Fruit fly (Drosophila melanogaster) whole organism, embryonic: ENCODE data around the gene CG18131.

Experiments used
- Atf6 ChIP-seq: fragments of 200-800 bp; sonication (Bioruptor generic); IDR thresholded peaks from 2 replicates; pipeline ENCODE4 v1.3.6; 2022; ENCODE audit warnings: missing biosample characterization, missing genetic modification characterization
- BEAF-32 ChIP-seq: fragments of 200-800 bp; sonication (Bioruptor generic); optimal IDR thresholded peaks from 3 replicates; lab custom pipeline; 2017; ENCODE audit warnings: missing biosample characterization, missing genetic modification characterization, mild to moderate bottlenecking, moderate library complexity, missing genetic modification reagents
- CG10209 ChIP-seq: fragments of 200-800 bp; sonication (Bioruptor generic); optimal IDR thresholded peaks from 3 replicates; lab custom pipeline; 2017; ENCODE audit warnings: missing biosample characterization, mild to moderate bottlenecking, missing genetic modification characterization, missing genetic modification reagents
- CG10267 ChIP-seq: fragments of 200-800 bp; sonication (Bioruptor generic); optimal IDR thresholded peaks from 2 replicates; lab custom pipeline; 2018; ENCODE audit warnings: missing biosample characterization, mild to moderate bottlenecking, missing genetic modification characterization, moderate library complexity
- CG12299 ChIP-seq: fragments of 200-800 bp; sonication (Bioruptor generic); optimal IDR thresholded peaks from 2 replicates; lab custom pipeline; 2018; ENCODE audit warnings: missing biosample characterization, mild to moderate bottlenecking, missing genetic modification characterization
- CG12659 ChIP-seq: fragments of 200-800 bp; sonication (Bioruptor generic); optimal IDR thresholded peaks from 3 replicates; lab custom pipeline; 2017; ENCODE audit warnings: mild to moderate bottlenecking, missing biosample characterization, missing genetic modification reagents, missing genetic modification characterization
- CG14014 ChIP-seq: fragments of 200-800 bp; sonication (Bioruptor generic); IDR thresholded peaks from 2 replicates; pipeline ENCODE4 v1.3.6; 2022; ENCODE audit warnings: missing biosample characterization, missing genetic modification characterization
- CG14050 ChIP-seq: fragments of 200-800 bp; sonication (Bioruptor generic); IDR thresholded peaks from 3 replicates; pipeline ENCODE4 v1.3.6; 2022; ENCODE audit warnings: missing biosample characterization, missing genetic modification characterization
- CG14710 ChIP-seq: fragments of 200-800 bp; sonication (Bioruptor generic); optimal IDR thresholded peaks from 3 replicates; lab custom pipeline; 2019; ENCODE audit warnings: missing biosample characterization, mild to moderate bottlenecking, missing genetic modification characterization, moderate library complexity
- CG15696 ChIP-seq: fragments of 200-800 bp; sonication (Bioruptor generic); optimal IDR thresholded peaks from 2 replicates; lab custom pipeline; 2019; ENCODE audit warnings: missing biosample characterization, mild to moderate bottlenecking, missing genetic modification characterization, moderate library complexity
- CG1647 ChIP-seq: fragments of 200-800 bp; sonication (Bioruptor generic); optimal IDR thresholded peaks from 3 replicates; lab custom pipeline; 2016; ENCODE audit warnings: missing biosample characterization, missing genetic modification characterization
- CG17328 ChIP-seq: fragments of 200-800 bp; sonication (Bioruptor generic); IDR thresholded peaks from 2 replicates; pipeline ENCODE4 v1.3.6; 2022; ENCODE audit warnings: missing biosample characterization, missing genetic modification characterization
- CG17385 ChIP-seq: fragments of 200-800 bp; sonication (Bioruptor generic); optimal IDR thresholded peaks from 3 replicates; lab custom pipeline; 2018; ENCODE audit warnings: missing biosample characterization, mild to moderate bottlenecking, missing genetic modification characterization
- CG18619 ChIP-seq: fragments of 200-800 bp; sonication (Bioruptor generic); optimal IDR thresholded peaks from 3 replicates; lab custom pipeline; 2017; ENCODE audit warnings: missing biosample characterization, mild to moderate bottlenecking, missing genetic modification characterization
- CG34376 ChIP-seq: fragments of 200-800 bp; sonication (Bioruptor generic); optimal IDR thresholded peaks from 2 replicates; lab custom pipeline; 2018; ENCODE audit warnings: missing biosample characterization, mild to moderate bottlenecking, missing genetic modification characterization
- CG4707 ChIP-seq: fragments of 200-800 bp; sonication (Bioruptor generic); optimal IDR thresholded peaks from 2 replicates; lab custom pipeline; 2018; ENCODE audit warnings: missing biosample characterization, mild to moderate bottlenecking, missing genetic modification characterization, moderate library complexity
- CG6689 ChIP-seq: fragments of 200-800 bp; sonication (Bioruptor generic); IDR thresholded peaks from 2 replicates; pipeline ENCODE4 v1.3.6; 2022; ENCODE audit warnings: missing biosample characterization, missing genetic modification characterization
- CG6765 ChIP-seq: fragments of 200-800 bp; sonication (Bioruptor generic); optimal IDR thresholded peaks from 3 replicates; lab custom pipeline; 2017; ENCODE audit warnings: missing biosample characterization, mild to moderate bottlenecking, missing genetic modification characterization
- CG6791 ChIP-seq: fragments of 200-800 bp; sonication (Bioruptor generic); IDR thresholded peaks from 3 replicates; pipeline ENCODE4 v1.3.6; 2022; ENCODE audit warnings: missing biosample characterization, missing genetic modification characterization; ENCODE audit not compliant: partially characterized antibody
- CG7839 ChIP-seq: fragments of 200-800 bp; sonication (Bioruptor generic); optimal IDR thresholded peaks from 3 replicates; lab custom pipeline; 2018; ENCODE audit warnings: missing biosample characterization, mild to moderate bottlenecking, missing genetic modification characterization, moderate library complexity
- CG7963 ChIP-seq: fragments of 200-800 bp; sonication (Bioruptor generic); IDR thresholded peaks from 3 replicates; pipeline ENCODE4 v1.3.6; 2022; ENCODE audit warnings: missing biosample characterization, missing genetic modification characterization; ENCODE audit not compliant: partially characterized antibody
- CG8281 ChIP-seq: fragments of 200-800 bp; sonication (Bioruptor generic); optimal IDR thresholded peaks from 2 replicates; lab custom pipeline; 2018; ENCODE audit warnings: missing biosample characterization, mild to moderate bottlenecking, missing genetic modification characterization, moderate library complexity
- CG9797 ChIP-seq: fragments of 200-800 bp; sonication (Bioruptor generic); optimal IDR thresholded peaks from 3 replicates; lab custom pipeline; 2018; ENCODE audit warnings: missing biosample characterization, mild to moderate bottlenecking, missing genetic modification characterization
- Dbx ChIP-seq: fragments of 200-800 bp; sonication (Bioruptor generic); IDR thresholded peaks from 3 replicates; pipeline ENCODE4 v1.3.6; 2022; ENCODE audit warnings: missing biosample characterization, missing genetic modification characterization
- Gsc ChIP-seq: fragments of 200-800 bp; sonication (Bioruptor generic); IDR thresholded peaks from 2 replicates; pipeline ENCODE4 v1.3.6; 2022; ENCODE audit warnings: missing biosample characterization, missing genetic modification characterization
- HLH54F ChIP-seq: fragments of 200-800 bp; sonication (Bioruptor generic); optimal IDR thresholded peaks from 3 replicates; lab custom pipeline; 2016; ENCODE audit warnings: missing biosample characterization, missing genetic modification characterization
- Hr39 ChIP-seq: fragments of >200 bp; optimal IDR thresholded peaks from 2 replicates; lab custom pipeline; 2017
- Max ChIP-seq: fragments of 200-800 bp; sonication (Bioruptor generic); optimal IDR thresholded peaks from 2 replicates; lab custom pipeline; 2016; ENCODE audit warnings: missing biosample characterization, mild to moderate bottlenecking, missing genetic modification characterization
- NFAT ChIP-seq: fragments of 200-800 bp; sonication (Bioruptor generic); IDR thresholded peaks from 2 replicates; pipeline ENCODE4 v1.3.6; 2022; ENCODE audit warnings: missing biosample characterization, missing genetic modification characterization
- Neu2 ChIP-seq: fragments of 200-800 bp; sonication (Bioruptor generic); optimal IDR thresholded peaks from 3 replicates; lab custom pipeline; 2016; ENCODE audit warnings: missing biosample characterization, missing genetic modification characterization, borderline replicate concordance
- Oaz ChIP-seq: fragments of 200-800 bp; sonication (Bioruptor generic); IDR thresholded peaks from 2 replicates; pipeline ENCODE4 v1.3.6; 2022; ENCODE audit warnings: missing biosample characterization, missing genetic modification characterization
- Oli ChIP-seq: fragments of 200-800 bp; sonication (Bioruptor generic); optimal IDR thresholded peaks from 2 replicates; lab custom pipeline; 2018; ENCODE audit warnings: missing biosample characterization, mild to moderate bottlenecking, missing genetic modification characterization, moderate library complexity
- Rx ChIP-seq: fragments of 200-800 bp; sonication (Bioruptor generic); IDR thresholded peaks from 2 replicates; pipeline ENCODE4 v1.3.6; 2022; ENCODE audit warnings: missing biosample characterization, missing genetic modification characterization
- Stat92E ChIP-seq, 3 experiments: fragments of >200 bp in 2 of 3; fragments of 200-800 bp in 1 of 3; sonication (Bioruptor generic) in 1 of 3; optimal IDR thresholded peaks; 2 replicates each; lab custom pipeline; 2017 to 2019; ENCODE audit warnings: missing biosample characterization in 3 of 3, missing genetic modification characterization in 3 of 3, mild to moderate bottlenecking in 1 of 3, moderate library complexity in 1 of 3
- Xbp1 ChIP-seq: fragments of 200-800 bp; sonication (Bioruptor generic); optimal IDR thresholded peaks from 3 replicates; lab custom pipeline; 2016; ENCODE audit warnings: missing biosample characterization, mild to moderate bottlenecking, missing genetic modification characterization
- chif ChIP-seq, 2 experiments: fragments of 200-800 bp; sonication (Bioruptor generic); optimal IDR thresholded peaks; 3 replicates each; lab custom pipeline; 2016; ENCODE audit warnings: missing biosample characterization in 2 of 2, missing genetic modification characterization in 2 of 2
- fd3F ChIP-seq: fragments of 200-800 bp; sonication (Bioruptor generic); optimal IDR thresholded peaks from 2 replicates; lab custom pipeline; 2018; ENCODE audit warnings: missing biosample characterization, mild to moderate bottlenecking, missing genetic modification characterization, moderate library complexity
- lab ChIP-seq: fragments of 200-800 bp; sonication (Bioruptor generic); optimal IDR thresholded peaks from 3 replicates; lab custom pipeline; 2017; ENCODE audit warnings: missing biosample characterization, missing genetic modification characterization, mild to moderate bottlenecking, moderate library complexity, missing genetic modification reagents
- maf-S ChIP-seq: fragments of 200-800 bp; sonication (Bioruptor generic); optimal IDR thresholded peaks from 2 replicates; lab custom pipeline; 2016; ENCODE audit warnings: missing biosample characterization, missing genetic modification characterization
- mld ChIP-seq: fragments of 200-800 bp; sonication (Bioruptor generic); IDR thresholded peaks from 3 replicates; pipeline ENCODE4 v1.3.6; 2022; ENCODE audit warnings: missing biosample characterization, missing genetic modification characterization; ENCODE audit not compliant: partially characterized antibody
- nerfin-1 ChIP-seq: fragments of 200-800 bp; sonication (Bioruptor generic); optimal IDR thresholded peaks from 3 replicates; lab custom pipeline; 2019; ENCODE audit warnings: missing biosample characterization, mild to moderate bottlenecking, missing genetic modification characterization, moderate library complexity
- otp ChIP-seq: fragments of 200-800 bp; sonication (Bioruptor generic); IDR thresholded peaks from 3 replicates; pipeline ENCODE4, ENCODE4 v1.3.6; 2022; ENCODE audit warnings: missing biosample characterization, missing genetic modification characterization
- ranshi ChIP-seq: fragments of 200-800 bp; sonication (Bioruptor generic); IDR thresholded peaks from 2 replicates; pipeline ENCODE4 v1.3.6; 2022; ENCODE audit warnings: missing biosample characterization, missing genetic modification characterization
- ro ChIP-seq: fragments of 200-800 bp; sonication (Bioruptor generic); IDR thresholded peaks from 2 replicates; pipeline ENCODE4 v1.3.6; 2022; ENCODE audit warnings: missing biosample characterization, missing genetic modification characterization
- sens-2 ChIP-seq: fragments of 200-800 bp; sonication (Bioruptor generic); IDR thresholded peaks from 2 replicates; pipeline ENCODE4 v1.3.6; 2022; ENCODE audit warnings: missing biosample characterization, missing genetic modification characterization
- slbo ChIP-seq: fragments of 200-800 bp; sonication (Bioruptor generic); IDR thresholded peaks from 2 replicates; pipeline ENCODE4 v1.3.6; 2022; ENCODE audit warnings: missing biosample characterization, missing genetic modification characterization
- slou ChIP-seq: fragments of 200-800 bp; sonication (Bioruptor generic); optimal IDR thresholded peaks from 3 replicates; lab custom pipeline; 2016; ENCODE audit warnings: missing biosample characterization, missing genetic modification characterization
- stc ChIP-seq: fragments of 200-800 bp; sonication (Bioruptor generic); IDR thresholded peaks from 2 replicates; pipeline ENCODE4 v1.3.6; 2022; ENCODE audit warnings: missing biosample characterization, missing genetic modification characterization
- ttk ChIP-seq: fragments of 200-800 bp; sonication (Bioruptor generic); IDR thresholded peaks from 2 replicates; pipeline ENCODE4 v2.1.2; 2022; ENCODE audit warnings: missing biosample characterization, missing genetic modification characterization
- twi ChIP-seq: fragments of 200-800 bp; optimal IDR thresholded peaks from 2 replicates; lab custom pipeline; 2019; ENCODE audit warnings: missing biosample characterization, mild to moderate bottlenecking, missing genetic modification characterization, moderate library complexity
- unc-4 ChIP-seq: fragments of 200-800 bp; sonication (Bioruptor generic); IDR thresholded peaks from 2 replicates; pipeline ENCODE4 v1.3.6; 2022; ENCODE audit warnings: missing biosample characterization, missing genetic modification characterization; ENCODE audit not compliant: partially characterized antibody

Gene CG18131

dm6 chr2L:1456305-1456704 is 44.1 kb downstream of the CG18131 start (continued):
- TF ChIP-seq CG7963 = no peak
- TF ChIP-seq otp (GFP tag; lab: Robert Waterston, UW) = peak; percentile 75; the same call in 2 of the 3 replicates
- TF ChIP-seq Oli = peak; percentile 56
- TF ChIP-seq twi = peak; percentile 82
- TF ChIP-seq Neu2 (GFP tag; lab: Kevin White, UChicago) = no peak
- peak; percentile 71 for TF ChIP-seq CG14710 (tag; lab: Kevin White, UChicago)
- peak; percentile 36; the same call in 1 of the 2 replicates for TF ChIP-seq ranshi (GFP tag; lab: Robert Waterston, UW)
- peak; percentile 9 for TF ChIP-seq CG18619 (GFP tag; lab: Kevin White, UChicago)
- TF ChIP-seq CG9797 (GFP tag; lab: Kevin White, UChicago) = no peak
- TF ChIP-seq unc-4 (GFP tag; lab: Robert Waterston, UW) = no peak
- TF ChIP-seq CG6765 (GFP tag; lab: Kevin White, UChicago) = no peak
- TF ChIP-seq CG15696 (tag; lab: Kevin White, UChicago) = peak; percentile 80
- no peak for TF ChIP-seq HLH54F (GFP tag; lab: Kevin White, UChicago)
- peak; percentile 63 for TF ChIP-seq CG6689 (GFP tag; lab: Robert Waterston, UW)
- no peak for TF ChIP-seq CG4707 (GFP tag; lab: Kevin White, UChicago)
- no peak for TF ChIP-seq CG14050
- peak; percentile 46 for TF ChIP-seq nerfin-1 (tag; lab: Kevin White, UChicago)
- TF ChIP-seq maf-S (GFP tag; lab: Kevin White, UChicago) = no peak
- no peak for TF ChIP-seq CG14014 (GFP tag; lab: Robert Waterston, UW)
- TF ChIP-seq BEAF-32 (GFP tag; lab: Kevin White, UChicago) = no peak
- no peak for TF ChIP-seq CG34376 (GFP tag; lab: Kevin White, UChicago)
- peak; percentile 77 for TF ChIP-seq CG10267
- TF ChIP-seq fd3F (GFP tag; lab: Kevin White, UChicago) = no peak
- no peak for TF ChIP-seq mld (GFP tag; lab: Robert Waterston, UW)
- no peak for TF ChIP-seq CG12659 (GFP tag; lab: Kevin White, UChicago)
- no peak for TF ChIP-seq ttk (GFP tag; lab: Robert Waterston, UW)
- peak; percentile 14 for TF ChIP-seq Xbp1 (GFP tag; lab: Kevin White, UChicago)
- no peak for TF ChIP-seq CG12299
- TF ChIP-seq CG10209 (GFP tag; lab: Kevin White, UChicago) = no peak
- TF ChIP-seq Max = no peak
- TF ChIP-seq Oaz (GFP tag; lab: Robert Waterston, UW) = no peak
- peak; percentile 10 for TF ChIP-seq CG17385
- TF ChIP-seq CG8281 (tag; lab: Kevin White, UChicago) = peak; percentile 3
- 0 out of 2 replicates have a peak, but pooled peaks have one; percentile 28 for TF ChIP-seq Gsc (GFP tag; lab: Robert Waterston, UW)
- no peak; the same call in 1 of the 2 replicates for TF ChIP-seq ro (GFP tag; lab: Robert Waterston, UW)
- no peak for TF ChIP-seq CG6791 (GFP tag; lab: Robert Waterston, UW)
- TF ChIP-seq CG17328 (GFP tag; lab: Robert Waterston, UW) = peak; percentile 67
- TF ChIP-seq chif (GFP tag; optimal IDR thresholded peaks at IDR 0.05; lab: Kevin White, UChicago) = peak; percentile 47 to 52
- no peak for TF ChIP-seq slou
- peak; percentile 18 for TF ChIP-seq lab (GFP tag; lab: Kevin White, UChicago)
- TF ChIP-seq slbo (GFP tag; lab: Robert Waterston, UW) = no peak
- no peak for TF ChIP-seq sens-2 (GFP tag; lab: Robert Waterston, UW)
- no peak for TF ChIP-seq Dbx
- TF ChIP-seq CG7839 (tag; lab: Kevin White, UChicago) = peak; percentile 66
- TF ChIP-seq Rx (GFP tag; lab: Robert Waterston, UW) = peak; percentile 22; the same call in 1 of the 2 replicates
- no peak for TF ChIP-seq Atf6
- peak in 1 of 3 experiments; percentile 42 for TF ChIP-seq Stat92E (GFP tag; optimal IDR thresholded peaks at IDR 0.05; lab: Kevin White, UChicago)
- no peak for TF ChIP-seq CG1647 (GFP tag; lab: Kevin White, UChicago)
- no peak for TF ChIP-seq NFAT (GFP tag; lab: Robert Waterston, UW)
- TF ChIP-seq Hr39 (lab: Kevin White, UChicago) = no peak
- no peak for TF ChIP-seq stc
